Worm (Caenorhabditis elegans) whole organism, late embryonic: ENCODE results near the gene F59F5.4.

Experiments
- K09A11.1 ChIP-seq: sonication (generic microtip); optimal IDR thresholded peaks from 2 replicates; lab custom pipeline; 2017; ENCODE audit warnings: antibody characterized with exemption, mild to moderate bottlenecking, missing genetic modification characterization, missing compliant biosample characterization; ENCODE audit not compliant: insufficient read depth
- ama-1 ChIP-seq: fragments of 150-350 bp; optimal IDR thresholded peaks from 2 replicates; lab custom pipeline; 2014
- ceh-34 ChIP-seq: sonication (generic microtip); optimal IDR thresholded peaks from 2 replicates; lab custom pipeline; 2016; ENCODE audit warnings: mild to moderate bottlenecking, missing genetic modification characterization, missing compliant biosample characterization
- elt-2 ChIP-seq: sonication (generic microtip); optimal IDR thresholded peaks from 2 replicates; lab custom pipeline; 2016; ENCODE audit warnings: missing genetic modification reagents, missing genetic modification characterization, missing compliant biosample characterization
- nhr-11 ChIP-seq: fragments of 150-350 bp; optimal IDR thresholded peaks from 2 replicates; lab custom pipeline; 2014; ENCODE audit warnings: missing biosample characterization, missing genetic modification characterization
- pax-1 ChIP-seq: fragments of 150-350 bp; optimal IDR thresholded peaks from 2 replicates; lab custom pipeline; 2014; ENCODE audit warnings: missing biosample characterization, missing genetic modification characterization
- pqm-1 ChIP-seq: sonication (generic microtip); optimal IDR thresholded peaks from 2 replicates; lab custom pipeline; 2016; ENCODE audit warnings: missing genetic modification characterization, missing compliant biosample characterization
- tbx-2 ChIP-seq: sonication (generic microtip); optimal IDR thresholded peaks from 2 replicates; lab custom pipeline; 2016; ENCODE audit warnings: missing genetic modification characterization, missing compliant biosample characterization
- tbx-7 ChIP-seq: sonication (generic microtip); optimal IDR thresholded peaks from 2 replicates; lab custom pipeline; 2016; ENCODE audit warnings: missing genotype, missing genetic modification characterization, missing compliant biosample characterization

- TF ChIP-seq K09A11.1 (tag; lab: Kevin White, UChicago) = no peak
- no peak for TF ChIP-seq elt-2 (tag; lab: Kevin White, UChicago)
- TF ChIP-seq pqm-1 (tag; lab: Kevin White, UChicago) = no peak
- TF ChIP-seq ceh-34 (tag; lab: Kevin White, UChicago) = no peak
- TF ChIP-seq ama-1 (lab: Kevin White, UChicago) = no peak
- no peak for TF ChIP-seq tbx-7 (tag; lab: Kevin White, UChicago)
- no peak for TF ChIP-seq pax-1 (tag; lab: Kevin White, UChicago)
- no peak for TF ChIP-seq tbx-2 (tag; lab: Kevin White, UChicago)
- TF ChIP-seq nhr-11 = no peak
Measured at ce11 chrX:10505193-10505592, 37.6 kb upstream of the F59F5.4 start.
